Fruit fly (Drosophila melanogaster): ENCODE data around the gene Ubqn.

Gene Ubqn

dm6 chrX:19712898-19713627 is 29.5 kb downstream of the Ubqn start, which contains the start of gene meso18E:
TSS of gene meso18E (minus strand) at chrX:19713045.
- no peak for TF ChIP-seq Vsx2 (GFP tag; optimal IDR thresholded peaks at IDR 0.05; ENCODE audit: partially characterized antibody)

- no peak for TF ChIP-seq Dfd (GFP tag; optimal IDR thresholded peaks at IDR 0.05)
- TF ChIP-seq ey (GFP tag; optimal IDR thresholded peaks at IDR 0.05), result no peak
- TF ChIP-seq Rel (GFP tag; optimal IDR thresholded peaks at IDR 0.05), result no peak
- TF ChIP-seq Rel (tag; optimal IDR thresholded peaks at IDR 0.05), result no peak
- no peak for TF ChIP-seq usp (GFP tag; optimal IDR thresholded peaks at IDR 0.05)
- no peak for TF ChIP-seq tai (GFP tag; optimal IDR thresholded peaks at IDR 0.05)
- TF ChIP-seq pan (optimal IDR thresholded peaks at IDR 0.05), result no peak
- no peak for TF ChIP-seq psq (GFP tag; optimal IDR thresholded peaks at IDR 0.05)
- no peak for TF ChIP-seq fru (GFP tag; optimal IDR thresholded peaks at IDR 0.05)
- no peak for TF ChIP-seq Vsx2 (GFP tag; optimal IDR thresholded peaks at IDR 0.05; ENCODE audit: partially characterized antibody)
- no peak for TF ChIP-seq dl (GFP tag; optimal IDR thresholded peaks at IDR 0.05; ENCODE audit: insufficient read depth in 1 of 2, partially characterized antibody in 2 of 2)
- no peak for TF ChIP-seq brk (GFP tag; optimal IDR thresholded peaks at IDR 0.05)
- TF ChIP-seq dsf (GFP tag; optimal IDR thresholded peaks at IDR 0.05; ENCODE audit: borderline replicate concordance), result no peak
- TF ChIP-seq sage (GFP tag; optimal IDR thresholded peaks at IDR 0.05), result no peak
- no peak for TF ChIP-seq Mio (GFP tag; optimal IDR thresholded peaks at IDR 0.05)
- TF ChIP-seq Sp1 (GFP tag; optimal IDR thresholded peaks at IDR 0.05), result no peak
Measured at dm6 chrX:19714816-19715215, 31.2 kb downstream of the Ubqn start.

- TF ChIP-seq pan (optimal IDR thresholded peaks at IDR 0.05) (no peak), usp (GFP tag; optimal IDR thresholded peaks at IDR 0.05) (no peak), Hnf4 (GFP tag; optimal IDR thresholded peaks at IDR 0.05) (no peak), Sp1 (GFP tag; optimal IDR thresholded peaks at IDR 0.05) (no peak), h (GFP tag; optimal IDR thresholded peaks at IDR 0.05) (no peak), fru (GFP tag; optimal IDR thresholded peaks at IDR 0.05) (no peak), foxo (GFP tag; optimal IDR thresholded peaks at IDR 0.05) (no peak)
Measured at dm6 chrX:19716325-19716917, 32.8 kb downstream of the Ubqn start.

dm6 chrX:19717041-19717440 is 33.4 kb downstream of the Ubqn start:
- no peak for TF ChIP-seq woc (GFP tag; optimal IDR thresholded peaks at IDR 0.05)
- no peak for TF ChIP-seq N (GFP tag; optimal IDR thresholded peaks at IDR 0.05)
- TF ChIP-seq HLH106 (tag; optimal IDR thresholded peaks at IDR 0.05), result no peak
- TF ChIP-seq GATAd (GFP tag; optimal IDR thresholded peaks at IDR 0.05), result no peak
- TF ChIP-seq Hnf4 (GFP tag; optimal IDR thresholded peaks at IDR 0.05), result no peak
- TF ChIP-seq Hr78 (GFP tag; optimal IDR thresholded peaks at IDR 0.05), result no peak
- TF ChIP-seq Dif (GFP tag; optimal IDR thresholded peaks at IDR 0.05; ENCODE audit: partially characterized antibody), result no peak
- TF ChIP-seq tai (GFP tag; optimal IDR thresholded peaks at IDR 0.05), result no peak
- no peak for TF ChIP-seq br (GFP tag; optimal IDR thresholded peaks at IDR 0.05)
- TF ChIP-seq CG32264 (GFP tag; optimal IDR thresholded peaks at IDR 0.05), result no peak
- no peak for TF ChIP-seq Abd-B (GFP tag; optimal IDR thresholded peaks at IDR 0.05)
- TF ChIP-seq brk (GFP tag; optimal IDR thresholded peaks at IDR 0.05), result no peak
- TF ChIP-seq jim (GFP tag; optimal IDR thresholded peaks at IDR 0.05), result no peak
- TF ChIP-seq ey (GFP tag; optimal IDR thresholded peaks at IDR 0.05), result no peak
- TF ChIP-seq sv (GFP tag; optimal IDR thresholded peaks at IDR 0.05), result no peak
- TF ChIP-seq lola (GFP tag; optimal IDR thresholded peaks at IDR 0.05), result no peak
- TF ChIP-seq Myc (optimal IDR thresholded peaks at IDR 0.05), result no peak
- no peak for TF ChIP-seq Rel (GFP tag; optimal IDR thresholded peaks at IDR 0.05)
- TF ChIP-seq Rel (tag; optimal IDR thresholded peaks at IDR 0.05), result no peak
- no peak for TF ChIP-seq psq (GFP tag; optimal IDR thresholded peaks at IDR 0.05)

Measured in whole organism, wandering third instar larva.